Fruit fly (Drosophila melanogaster): ENCODE data around the gene CG34043.

The CG34043 gene

dm6 chr2L:10238726-10239652 is 41.7 kb downstream of the CG34043 start, which contains the start of gene me31B (continued):
- TF ChIP-seq CG1603 (tag; optimal IDR thresholded peaks at IDR 0.05) (peak; percentile 99), dmrt11E (tag; optimal IDR thresholded peaks at IDR 0.05) (peak; percentile 14), pfk (GFP tag; optimal IDR thresholded peaks at IDR 0.05) (peak; percentile 90), Ssrp (tag; optimal IDR thresholded peaks at IDR 0.05) (peak; percentile 36), HLH4C (GFP tag; IDR thresholded peaks at IDR 0.05; ENCODE audit: partially characterized antibody) (no peak), zfh2 (GFP tag; optimal IDR thresholded peaks at IDR 0.05) (no peak), row (GFP tag; IDR thresholded peaks at IDR 0.05) (peak; percentile 75; the same call in 2 of the 3 replicates), cas (GFP tag; IDR thresholded peaks at IDR 0.05) (no peak), CG1024 (GFP tag; IDR thresholded peaks at IDR 0.05) (peak; percentile 93), CG14860 (GFP tag; IDR thresholded peaks at IDR 0.05; ENCODE audit: partially characterized antibody) (no peak), ssp (GFP tag; IDR thresholded peaks at IDR 0.05) (peak; percentile 88), Med (GFP tag) (peak; percentile 27), CG9797 (GFP tag; optimal IDR thresholded peaks at IDR 0.05) (no peak), CG18262 (tag; optimal IDR thresholded peaks at IDR 0.05) (peak; percentile 15), Pdp1 (GFP tag; optimal IDR thresholded peaks at IDR 0.05) (peak in 1 of 2 experiments; percentile 15), crp (GFP tag; optimal IDR thresholded peaks at IDR 0.05) (peak in 1 of 2 experiments; percentile 35), CG1233 (GFP tag; optimal IDR thresholded peaks at IDR 0.05) (peak; percentile 17), CG16863 (GFP tag; optimal IDR thresholded peaks at IDR 0.05) (no peak), CG17802 (tag; optimal IDR thresholded peaks at IDR 0.05) (peak; percentile 96), Hsf (GFP tag; optimal IDR thresholded peaks at IDR 0.05) (no peak), CG14050 (GFP tag; IDR thresholded peaks at IDR 0.05) (no peak), Sox100B (GFP tag; optimal IDR thresholded peaks at IDR 0.05) (peak; percentile 25), CG8359 (GFP tag; optimal IDR thresholded peaks at IDR 0.05; ENCODE audit: borderline replicate concordance) (peak; percentile 3), CG11398 (GFP tag; optimal IDR thresholded peaks at IDR 0.05) (peak; percentile 97), CG14710 (tag; optimal IDR thresholded peaks at IDR 0.05) (peak; percentile 33), lola (GFP tag; optimal IDR thresholded peaks at IDR 0.05) (peak in 1 of 3 experiments; percentile 26), CG12659 (GFP tag; optimal IDR thresholded peaks at IDR 0.05) (peak; percentile 49), MBD-R2 (GFP tag; IDR thresholded peaks at IDR 0.05) (0 out of 2 replicates have a peak, but pooled peaks have one; percentile 12), BEAF-32 (GFP tag; optimal IDR thresholded peaks at IDR 0.05) (peak; percentile 27), Lhr (GFP tag; optimal IDR thresholded peaks at IDR 0.05) (peak; percentile 7), NfI (GFP tag; optimal IDR thresholded peaks at IDR 0.05) (no peak), gce (GFP tag; IDR thresholded peaks at IDR 0.05) (no peak), pzg (GFP tag; optimal IDR thresholded peaks at IDR 0.05) (peak; percentile 40), Sry-δ (GFP tag; optimal IDR thresholded peaks at IDR 0.05) (peak; percentile 1)

dm6 chr2L:10237725-10238446 is 42.8 kb downstream of the CG34043 start, which contains the start of gene mthl15:
Gene mthl15, minus strand, starts transcription at chr2L:10238317.
- TF ChIP-seq sug (tag; optimal IDR thresholded peaks at IDR 0.05) (peak; percentile 94), E2f2 (GFP tag; IDR thresholded peaks at IDR 0.05) (peak; percentile 21; the same call in 1 of the 2 replicates), CG7745 (tag; optimal IDR thresholded peaks at IDR 0.05) (no peak), Bdp1 (GFP tag; optimal IDR thresholded peaks at IDR 0.05) (no peak), trh (GFP tag; optimal IDR thresholded peaks at IDR 0.05) (no peak), CG8944 (GFP tag; optimal IDR thresholded peaks at IDR 0.05) (no peak), CG11456 (GFP tag; IDR thresholded peaks at IDR 0.05) (no peak), Med (GFP tag) (peak; percentile 73), ro (GFP tag; IDR thresholded peaks at IDR 0.05) (no peak), CG12104 (GFP tag; optimal IDR thresholded peaks at IDR 0.05) (no peak), btn (GFP tag; optimal IDR thresholded peaks at IDR 0.05) (no peak), esg (GFP tag; conservative IDR thresholded peaks at IDR 0.05) (no peak), Sox100B (GFP tag; optimal IDR thresholded peaks at IDR 0.05) (peak; percentile 10), cas (GFP tag; IDR thresholded peaks at IDR 0.05) (no peak), CG8924 (tag; optimal IDR thresholded peaks at IDR 0.05) (no peak), Hand (GFP tag; optimal IDR thresholded peaks at IDR 0.05) (no peak)
